Fruit fly (Drosophila melanogaster) whole organism, embryonic: ENCODE measurements around the gene sosie.
A peak's percentile ranks its signal among the peaks of the same experiment; 100 is the strongest.

ENCODE experiments used
- Aef1 ChIP-seq: fragments of 200-800 bp; sonication (Bioruptor generic); IDR thresholded peaks from 3 replicates; pipeline ENCODE4 v1.3.6; 2022; ENCODE audit warnings: missing biosample characterization, missing genetic modification characterization
- B-H2 ChIP-seq: fragments of 200-800 bp; sonication (Bioruptor generic); optimal IDR thresholded peaks from 2 replicates; lab custom pipeline; 2018; ENCODE audit warnings: missing biosample characterization, mild to moderate bottlenecking, missing genetic modification characterization
- C15 ChIP-seq: fragments of 200-800 bp; sonication (Bioruptor generic); IDR thresholded peaks from 3 replicates; pipeline ENCODE4 v1.3.6; 2022; ENCODE audit warnings: missing biosample characterization, missing genetic modification characterization
- CG10431 ChIP-seq: fragments of 200-800 bp; sonication (Bioruptor generic); optimal IDR thresholded peaks from 3 replicates; lab custom pipeline; 2018; ENCODE audit warnings: missing biosample characterization, mild to moderate bottlenecking, missing genetic modification characterization
- CG10462 ChIP-seq: fragments of 200-800 bp; sonication (Bioruptor generic); optimal IDR thresholded peaks from 2 replicates; lab custom pipeline; 2016; ENCODE audit warnings: missing biosample characterization, missing genetic modification characterization
- CG10565 ChIP-seq: fragments of 200-800 bp; sonication (Bioruptor generic); optimal IDR thresholded peaks from 3 replicates; lab custom pipeline; 2016; ENCODE audit warnings: missing biosample characterization, mild to moderate bottlenecking, missing genetic modification characterization
- CG10654 ChIP-seq: fragments of 200-800 bp; sonication (Bioruptor generic); optimal IDR thresholded peaks from 2 replicates; lab custom pipeline; 2016; ENCODE audit warnings: missing biosample characterization, missing genetic modification characterization
- CG11723 ChIP-seq: fragments of 200-800 bp; sonication (Bioruptor generic); optimal IDR thresholded peaks from 2 replicates; lab custom pipeline; 2017; ENCODE audit warnings: missing biosample characterization, mild to moderate bottlenecking, missing genetic modification characterization
- CG13287 ChIP-seq: fragments of 200-800 bp; sonication (Bioruptor generic); IDR thresholded peaks from 2 replicates; pipeline ENCODE4 v1.3.6; 2022; ENCODE audit warnings: missing biosample characterization, missing genetic modification characterization; ENCODE audit not compliant: partially characterized antibody
- CG13296 ChIP-seq: fragments of 200-800 bp; sonication (Bioruptor generic); optimal IDR thresholded peaks from 3 replicates; lab custom pipeline; 2018; ENCODE audit warnings: missing biosample characterization, mild to moderate bottlenecking, missing genetic modification characterization
- CG15269 ChIP-seq: fragments of 200-800 bp; sonication (Bioruptor generic); optimal IDR thresholded peaks from 2 replicates; lab custom pipeline; 2018; ENCODE audit warnings: missing biosample characterization, mild to moderate bottlenecking, missing genetic modification characterization, moderate library complexity
- CG1603 ChIP-seq: fragments of 200-800 bp; sonication (Bioruptor generic); optimal IDR thresholded peaks from 2 replicates; lab custom pipeline; 2019; ENCODE audit warnings: missing biosample characterization, mild to moderate bottlenecking, missing genetic modification characterization, moderate library complexity
- CG17328 ChIP-seq: fragments of 200-800 bp; sonication (Bioruptor generic); IDR thresholded peaks from 2 replicates; pipeline ENCODE4 v1.3.6; 2022; ENCODE audit warnings: missing biosample characterization, missing genetic modification characterization
- CG30403 ChIP-seq: fragments of 200-800 bp; sonication (Bioruptor generic); optimal IDR thresholded peaks from 3 replicates; lab custom pipeline; 2016; ENCODE audit warnings: missing biosample characterization, missing genetic modification characterization
- CG3065 ChIP-seq: fragments of 200-800 bp; sonication (Bioruptor generic); optimal IDR thresholded peaks from 2 replicates; lab custom pipeline; 2016; ENCODE audit warnings: missing biosample characterization, missing genetic modification characterization
- CG3838 ChIP-seq: fragments of 200-800 bp; sonication (Bioruptor generic); optimal IDR thresholded peaks from 3 replicates; lab custom pipeline; 2016; ENCODE audit warnings: missing biosample characterization, missing genetic modification characterization
- CG4424 ChIP-seq: fragments of 200-800 bp; sonication (Bioruptor generic); optimal IDR thresholded peaks from 3 replicates; lab custom pipeline; 2016; ENCODE audit warnings: missing biosample characterization, missing genetic modification characterization
- CG4707 ChIP-seq: fragments of 200-800 bp; sonication (Bioruptor generic); optimal IDR thresholded peaks from 2 replicates; lab custom pipeline; 2018; ENCODE audit warnings: missing biosample characterization, mild to moderate bottlenecking, missing genetic modification characterization, moderate library complexity
- CG6765 ChIP-seq: fragments of 200-800 bp; sonication (Bioruptor generic); optimal IDR thresholded peaks from 3 replicates; lab custom pipeline; 2017; ENCODE audit warnings: missing biosample characterization, mild to moderate bottlenecking, missing genetic modification characterization
- CG6854 ChIP-seq: fragments of 200-800 bp; sonication (Bioruptor generic); optimal IDR thresholded peaks from 3 replicates; lab custom pipeline; 2017; ENCODE audit warnings: missing biosample characterization, mild to moderate bottlenecking, missing genetic modification characterization
- CG7372 ChIP-seq: fragments of 200-800 bp; sonication (Bioruptor generic); IDR thresholded peaks from 2 replicates; pipeline ENCODE4 v1.3.6; 2022; ENCODE audit warnings: missing biosample characterization, missing genetic modification characterization
- CG7556 ChIP-seq: fragments of 200-800 bp; sonication (Bioruptor generic); optimal IDR thresholded peaks from 2 replicates; lab custom pipeline; 2017; ENCODE audit warnings: missing biosample characterization, mild to moderate bottlenecking, missing genetic modification characterization
- CG8281 ChIP-seq: fragments of 200-800 bp; sonication (Bioruptor generic); optimal IDR thresholded peaks from 2 replicates; lab custom pipeline; 2018; ENCODE audit warnings: missing biosample characterization, mild to moderate bottlenecking, missing genetic modification characterization, moderate library complexity
- ERR ChIP-seq: fragments of 200-800 bp; sonication (Bioruptor generic); optimal IDR thresholded peaks from 2 replicates; lab custom pipeline; 2016; ENCODE audit warnings: missing biosample characterization, missing genetic modification characterization
- HLH3B ChIP-seq: fragments of 200-800 bp; sonication (Bioruptor generic); IDR thresholded peaks from 2 replicates; pipeline ENCODE4 v1.3.6; 2022; ENCODE audit warnings: missing biosample characterization, missing genetic modification characterization
- Hand ChIP-seq: fragments of 200-800 bp; sonication (Bioruptor generic); optimal IDR thresholded peaks from 2 replicates; lab custom pipeline; 2017; ENCODE audit warnings: mild to moderate bottlenecking, missing biosample characterization, missing genetic modification reagents, missing genetic modification characterization
- Hey ChIP-seq: fragments of 200-800 bp; sonication (Bioruptor generic); optimal IDR thresholded peaks from 3 replicates; lab custom pipeline; 2018; ENCODE audit warnings: missing biosample characterization, mild to moderate bottlenecking, missing genetic modification characterization
- Lhr ChIP-seq: fragments of 200-800 bp; sonication (Bioruptor generic); optimal IDR thresholded peaks from 3 replicates; lab custom pipeline; 2017; ENCODE audit warnings: mild to moderate bottlenecking, missing biosample characterization, missing genetic modification reagents, missing genetic modification characterization
- Nf-YA ChIP-seq: fragments of 200-800 bp; sonication (Bioruptor generic); IDR thresholded peaks from 2 replicates; pipeline ENCODE4 v1.3.6; 2022; ENCODE audit warnings: missing biosample characterization, missing genetic modification characterization
- NfI ChIP-seq: fragments of 200-800 bp; sonication (Bioruptor generic); optimal IDR thresholded peaks from 3 replicates; lab custom pipeline; 2018; ENCODE audit warnings: missing biosample characterization, mild to moderate bottlenecking, missing genetic modification characterization, moderate library complexity
- Spps ChIP-seq: fragments of 200-800 bp; sonication (Bioruptor generic); optimal IDR thresholded peaks from 2 replicates; lab custom pipeline; 2018; ENCODE audit warnings: missing biosample characterization, mild to moderate bottlenecking, missing genetic modification characterization
- TFAM ChIP-seq: fragments of 200-800 bp; sonication (Bioruptor generic); optimal IDR thresholded peaks from 2 replicates; lab custom pipeline; 2017; ENCODE audit warnings: missing biosample characterization, missing genetic modification characterization, inconsistent platforms
- Trl ChIP-seq, 3 experiments: fragments of >200 bp in 2 of 3; fragments of 200-800 bp in 1 of 3; sonication (Bioruptor generic) in 1 of 3; optimal IDR thresholded peaks; 2 replicates in 1 of 3; 3 replicates in 2 of 3; lab custom pipeline; 2016 to 2017; ENCODE audit warnings: missing biosample characterization in 1 of 3, missing genetic modification characterization in 1 of 3
- az2 ChIP-seq: fragments of 200-800 bp; sonication (Bioruptor generic); optimal IDR thresholded peaks from 3 replicates; lab custom pipeline; 2016; ENCODE audit warnings: missing biosample characterization, missing genetic modification characterization
- br ChIP-seq: fragments of >200 bp; optimal IDR thresholded peaks from 2 replicates; lab custom pipeline; 2017
- cg ChIP-seq: fragments of 200-800 bp; sonication (Bioruptor generic); optimal IDR thresholded peaks from 3 replicates; lab custom pipeline; 2019; ENCODE audit warnings: missing biosample characterization, mild to moderate bottlenecking, missing genetic modification characterization, moderate library complexity
- dati ChIP-seq: fragments of 200-800 bp; sonication (Bioruptor generic); IDR thresholded peaks from 2 replicates; pipeline ENCODE4 v1.3.6; 2022; ENCODE audit warnings: missing biosample characterization, missing genetic modification characterization
- emc ChIP-seq: fragments of 200-800 bp; sonication (Bioruptor generic); optimal IDR thresholded peaks from 2 replicates; lab custom pipeline; 2016; ENCODE audit warnings: missing biosample characterization, missing genetic modification characterization
- ewg ChIP-seq: fragments of 200-800 bp; sonication (Bioruptor generic); optimal IDR thresholded peaks from 3 replicates; lab custom pipeline; 2017; ENCODE audit warnings: mild to moderate bottlenecking, missing biosample characterization, missing genetic modification reagents, missing genetic modification characterization
- gsb ChIP-seq: fragments of 200-800 bp; sonication (Bioruptor generic); IDR thresholded peaks from 2 replicates; pipeline ENCODE4 v1.3.6; 2022; ENCODE audit warnings: missing biosample characterization, missing genetic modification characterization
- hb ChIP-seq: fragments of 200-800 bp; sonication (Bioruptor generic); IDR thresholded peaks from 3 replicates; pipeline ENCODE4 v1.3.6; 2022; ENCODE audit warnings: missing biosample characterization, missing genetic modification characterization; ENCODE audit not compliant: partially characterized antibody
- lbe ChIP-seq: fragments of 200-800 bp; sonication (Bioruptor generic); optimal IDR thresholded peaks from 2 replicates; lab custom pipeline; 2016; ENCODE audit warnings: missing biosample characterization, mild to moderate bottlenecking, missing genetic modification characterization
- lmd ChIP-seq: fragments of 200-800 bp; sonication (Bioruptor generic); IDR thresholded peaks from 2 replicates; pipeline ENCODE4 v1.3.6; 2022; ENCODE audit warnings: missing biosample characterization, missing genetic modification characterization
- pb ChIP-seq: fragments of 200-800 bp; sonication (Bioruptor generic); optimal IDR thresholded peaks from 3 replicates; lab custom pipeline; 2016; ENCODE audit warnings: missing biosample characterization, missing genetic modification characterization
- ro ChIP-seq: fragments of 200-800 bp; sonication (Bioruptor generic); IDR thresholded peaks from 2 replicates; pipeline ENCODE4 v1.3.6; 2022; ENCODE audit warnings: missing biosample characterization, missing genetic modification characterization
- sqz ChIP-seq: fragments of 200-800 bp; sonication (Bioruptor generic); optimal IDR thresholded peaks from 3 replicates; lab custom pipeline; 2018; ENCODE audit warnings: missing biosample characterization, mild to moderate bottlenecking, missing genetic modification characterization
- sr ChIP-seq: fragments of 200-800 bp; sonication (Bioruptor generic); IDR thresholded peaks from 3 replicates; pipeline ENCODE4 v1.3.6; 2022; ENCODE audit warnings: missing biosample characterization, missing genetic modification characterization
- ssp ChIP-seq: fragments of 200-800 bp; sonication (Bioruptor generic); IDR thresholded peaks from 2 replicates; pipeline ENCODE4 v1.3.6; 2022; ENCODE audit warnings: missing biosample characterization, missing genetic modification characterization
- sug ChIP-seq: fragments of 200-800 bp; optimal IDR thresholded peaks from 2 replicates; lab custom pipeline; 2019; ENCODE audit warnings: missing biosample characterization, mild to moderate bottlenecking, missing genetic modification characterization, moderate library complexity
- tio ChIP-seq: fragments of 200-800 bp; sonication (Bioruptor generic); optimal IDR thresholded peaks from 2 replicates; lab custom pipeline; 2017; ENCODE audit warnings: missing biosample characterization, missing genetic modification characterization, inconsistent platforms
- trem ChIP-seq: fragments of 200-800 bp; optimal IDR thresholded peaks from 3 replicates; lab custom pipeline; 2019; ENCODE audit warnings: missing biosample characterization, mild to moderate bottlenecking, missing genetic modification characterization, moderate library complexity

sosie gene

dm6 chr3R:24870389-24871048, 36.8 kb downstream of the sosie start, which contains the start of gene CycB3 (continued):
- TF ChIP-seq dati (GFP tag; lab: Robert Waterston, UW): no peak
- TF ChIP-seq CG10654: no peak
- TF ChIP-seq B-H2 (GFP tag; lab: Kevin White, UChicago): no peak
- no peak for TF ChIP-seq ro (GFP tag; lab: Robert Waterston, UW)
- peak; percentile 54 for TF ChIP-seq CG10431 (GFP tag; lab: Kevin White, UChicago)
- TF ChIP-seq ewg: peak; percentile 22
- no peak for TF ChIP-seq ERR (GFP tag; lab: Kevin White, UChicago)
- no peak for TF ChIP-seq hb (GFP tag; lab: Robert Waterston, UW)
- TF ChIP-seq sr (GFP tag; lab: Robert Waterston, UW): peak; percentile 48; the same call in 1 of the 3 replicates
- no peak for TF ChIP-seq gsb (GFP tag; lab: Robert Waterston, UW)
- no peak for TF ChIP-seq CG8281
- no peak for TF ChIP-seq CG4707 (GFP tag; lab: Kevin White, UChicago)
- TF ChIP-seq CG17328: peak; percentile 46; the same call in 1 of the 2 replicates
- no peak for TF ChIP-seq tio (GFP tag; lab: Kevin White, UChicago)
- TF ChIP-seq Hand (GFP tag; lab: Kevin White, UChicago): no peak
- no peak for TF ChIP-seq CG3838
- no peak for TF ChIP-seq CG30403 (GFP tag; lab: Kevin White, UChicago)
- TF ChIP-seq CG13287: peak; percentile 49
- TF ChIP-seq TFAM: no peak
- no peak for TF ChIP-seq C15 (GFP tag; lab: Robert Waterston, UW)
- TF ChIP-seq CG11723: peak; percentile 3
- TF ChIP-seq lbe (GFP tag; lab: Kevin White, UChicago): no peak
- TF ChIP-seq cg (GFP tag; lab: Kevin White, UChicago): peak; percentile 1
- TF ChIP-seq CG1603 (tag; lab: Kevin White, UChicago): peak; percentile 91
- TF ChIP-seq Spps (tag; lab: Kevin White, UChicago): peak; percentile 30
- no peak for TF ChIP-seq CG4424 (GFP tag; lab: Kevin White, UChicago)
- peak; percentile 43 for TF ChIP-seq Lhr
- TF ChIP-seq Hey (tag; lab: Kevin White, UChicago): no peak
- TF ChIP-seq lmd: no peak
- TF ChIP-seq CG13296 (GFP tag; lab: Kevin White, UChicago): no peak
- no peak for TF ChIP-seq CG7556
- no peak for TF ChIP-seq HLH3B (GFP tag; lab: Robert Waterston, UW)
- TF ChIP-seq pb (GFP tag; lab: Kevin White, UChicago): no peak
- TF ChIP-seq CG15269 (tag; lab: Kevin White, UChicago): no peak
- TF ChIP-seq CG10462: no peak
- TF ChIP-seq trem (tag; lab: Kevin White, UChicago): peak; percentile 79
- TF ChIP-seq sqz (GFP tag; lab: Kevin White, UChicago): peak; percentile 43
- TF ChIP-seq ssp (GFP tag; lab: Robert Waterston, UW): peak; percentile 74
- TF ChIP-seq CG10565: no peak
- TF ChIP-seq CG6765 (GFP tag; lab: Kevin White, UChicago): peak; percentile 9
- TF ChIP-seq br (lab: Kevin White, UChicago): no peak
- TF ChIP-seq Aef1 (GFP tag; lab: Robert Waterston, UW): no peak
- no peak for TF ChIP-seq Trl (optimal IDR thresholded peaks at IDR 0.05; lab: Kevin White, UChicago)
- no peak for TF ChIP-seq Trl (GFP tag; optimal IDR thresholded peaks at IDR 0.05; lab: Kevin White, UChicago)
- TF ChIP-seq NfI (GFP tag; lab: Kevin White, UChicago): peak; percentile 46
- no peak for TF ChIP-seq CG6854
- TF ChIP-seq emc (GFP tag; lab: Kevin White, UChicago): no peak
- no peak for TF ChIP-seq CG3065 (GFP tag; lab: Kevin White, UChicago)
- TF ChIP-seq az2 (GFP tag; lab: Kevin White, UChicago): no peak
- no peak for TF ChIP-seq sug
- peak; percentile 21; the same call in 1 of the 2 replicates for TF ChIP-seq Nf-YA
- TF ChIP-seq CG7372: no peak
